Comparison of ENCODE assay signal across 3 worm cellular contexts in genomic region chrIII:1925048-1925537, ce11.
TF ChIP-seq lines count a peak whose summit lies in the region.

No protein-coding gene starts in this region.

TF ChIP-seq in whole organism, L1 larva, 84 proteins besides CTCF, POLR2A, EP300 and RAD21 (continued from another document and continues in another):
- TF ChIP-seq pax-3 (tag; optimal IDR thresholded peaks at IDR 0.05; lab: Kevin White, UChicago) (peak; percentile 94), nhr-76 (tag; optimal IDR thresholded peaks at IDR 0.05; lab: Kevin White, UChicago) (no peak), nhr-77 (tag; optimal IDR thresholded peaks at IDR 0.05; lab: Kevin White, UChicago) (peak; percentile 92), unc-30 (tag; optimal IDR thresholded peaks at IDR 0.05; lab: Kevin White, UChicago) (no peak), C34B4.2 (tag; optimal IDR thresholded peaks at IDR 0.05; lab: Kevin White, UChicago) (peak; percentile 47), unc-62 (GFP tag; optimal IDR thresholded peaks at IDR 0.05; lab: Kevin White, UChicago) (peak; percentile 81), ceh-82 (tag; optimal IDR thresholded peaks at IDR 0.05; lab: Kevin White, UChicago) (peak; percentile 87 to 91 (median 91)), fkh-8 (tag; optimal IDR thresholded peaks at IDR 0.05; lab: Kevin White, UChicago) (peak; percentile 96), egl-13 (tag; optimal IDR thresholded peaks at IDR 0.05; lab: Kevin White, UChicago) (peak; percentile 99), mdl-1 (tag; optimal IDR thresholded peaks at IDR 0.05; lab: Kevin White, UChicago) (peak; percentile 75 to 96), sup-37 (GFP tag; optimal IDR thresholded peaks at IDR 0.05; lab: Kevin White, UChicago) (peak; percentile 85), hpl-2 (GFP tag; optimal IDR thresholded peaks at IDR 0.05; lab: Kevin White, UChicago) (peak; percentile 40), F16B12.6 (tag; optimal IDR thresholded peaks at IDR 0.05; lab: Kevin White, UChicago) (peak; percentile 8), rnt-1 (tag; optimal IDR thresholded peaks at IDR 0.05; lab: Kevin White, UChicago) (peak; percentile 94), vab-15 (tag; optimal IDR thresholded peaks at IDR 0.05; lab: Kevin White, UChicago) (peak; percentile 71), skn-1 (tag; optimal IDR thresholded peaks at IDR 0.05; lab: Kevin White, UChicago) (peak; percentile 86), efl-1 (optimal IDR thresholded peaks at IDR 0.05; lab: Kevin White, UChicago) (peak; percentile 86 to 93), efl-1 (GFP tag; optimal IDR thresholded peaks at IDR 0.05 in 1 of 2; lab: Kevin White, UChicago) (peak; percentile 34 to 97), elt-3 (tag; optimal IDR thresholded peaks at IDR 0.05; lab: Kevin White, UChicago) (peak in 4 of 6 experiments; percentile 51 to 95 (median 72)), snpc-4 (tag; optimal IDR thresholded peaks at IDR 0.05; lab: Kevin White, UChicago) (peak; percentile 78), nhr-71 (tag; optimal IDR thresholded peaks at IDR 0.05; lab: Kevin White, UChicago) (peak; percentile 100), blmp-1 (tag; optimal IDR thresholded peaks at IDR 0.05; lab: Kevin White, UChicago) (peak; percentile 96), lin-35 (GFP tag; optimal IDR thresholded peaks at IDR 0.05; lab: Kevin White, UChicago) (peak; percentile 68 to 87), mep-1 (tag; optimal IDR thresholded peaks at IDR 0.05; lab: Kevin White, UChicago) (peak; percentile 82), Y116A8C.19 (tag; optimal IDR thresholded peaks at IDR 0.05; lab: Kevin White, UChicago; ENCODE audit: borderline replicate concordance) (no peak), alr-1 (tag; optimal IDR thresholded peaks at IDR 0.05; lab: Kevin White, UChicago; ENCODE audit: borderline replicate concordance) (no peak), dsc-1 (tag; optimal IDR thresholded peaks at IDR 0.05; lab: Kevin White, UChicago) (peak; percentile 98), nhr-84 (tag; optimal IDR thresholded peaks at IDR 0.05; lab: Kevin White, UChicago) (no peak), ztf-11 (tag; optimal IDR thresholded peaks at IDR 0.05; lab: Kevin White, UChicago) (peak in 1 of 2 experiments; percentile 89), ceh-88 (GFP tag; IDR thresholded peaks at IDR 0.05; lab: Robert Waterston, UW) (peak; percentile 91), egl-27 (tag; optimal IDR thresholded peaks at IDR 0.05; lab: Kevin White, UChicago) (peak; percentile 95 to 99), elt-2 (tag; optimal IDR thresholded peaks at IDR 0.05; lab: Kevin White, UChicago) (peak; percentile 99), mef-2 (tag; optimal IDR thresholded peaks at IDR 0.05; lab: Kevin White, UChicago) (peak; percentile 93), ces-1 (GFP tag; optimal IDR thresholded peaks at IDR 0.05; lab: Kevin White, UChicago) (no peak), fkh-10 (GFP tag; optimal IDR thresholded peaks at IDR 0.05; lab: Kevin White, UChicago) (peak; percentile 94), lin-39 (tag; optimal IDR thresholded peaks at IDR 0.05; lab: Kevin White, UChicago) (peak; percentile 89), lin-15B (tag; optimal IDR thresholded peaks at IDR 0.05; lab: Kevin White, UChicago) (peak; percentile 40), pag-3 (tag; optimal IDR thresholded peaks at IDR 0.05; lab: Kevin White, UChicago; ENCODE audit: borderline replicate concordance, insufficient read depth) (no peak), grh-1 (GFP tag; IDR thresholded peaks at IDR 0.05; lab: Robert Waterston, UW) (peak; percentile 93), dpl-1 (GFP tag; optimal IDR thresholded peaks at IDR 0.05; lab: Kevin White, UChicago) (peak; percentile 64 to 71 (median 70)), lsy-2 (tag; optimal IDR thresholded peaks at IDR 0.05; lab: Kevin White, UChicago) (peak; percentile 91 to 93), nhr-11 (tag; optimal IDR thresholded peaks at IDR 0.05; lab: Kevin White, UChicago) (peak; percentile 95), hlh-4 (tag; optimal IDR thresholded peaks at IDR 0.05; lab: Kevin White, UChicago) (peak; percentile 1)

TF ChIP-seq in whole organism, L3 larva, 47 proteins besides CTCF, POLR2A, EP300 and RAD21 (continued from another document):
- peak; percentile 98 for TF ChIP-seq jun-1 (tag; optimal IDR thresholded peaks at IDR 0.05; lab: Kevin White, UChicago)
- TF ChIP-seq ceh-28 (tag; optimal IDR thresholded peaks at IDR 0.05; lab: Kevin White, UChicago) = peak; percentile 92
- TF ChIP-seq zag-1 (tag; optimal IDR thresholded peaks at IDR 0.05; lab: Kevin White, UChicago) = peak; percentile 89
- TF ChIP-seq lin-15B (tag; optimal IDR thresholded peaks at IDR 0.05; lab: Kevin White, UChicago) = peak; percentile 58
- TF ChIP-seq nhr-43 (tag; optimal IDR thresholded peaks at IDR 0.05; lab: Kevin White, UChicago; ENCODE audit: poor library complexity, severe bottlenecking) = peak; percentile 99
- TF ChIP-seq nhr-237 (tag; optimal IDR thresholded peaks at IDR 0.05; lab: Kevin White, UChicago) = no peak
- TF ChIP-seq hmg-11 (tag; optimal IDR thresholded peaks at IDR 0.05; lab: Kevin White, UChicago) = peak; percentile 96
- peak; percentile 99 for TF ChIP-seq nhr-23 (tag; optimal IDR thresholded peaks at IDR 0.05; lab: Kevin White, UChicago)
- peak; percentile 55 for TF ChIP-seq nhr-76 (tag; optimal IDR thresholded peaks at IDR 0.05; lab: Kevin White, UChicago)
- TF ChIP-seq ceh-9 (tag; optimal IDR thresholded peaks at IDR 0.05; lab: Kevin White, UChicago) = no peak
- TF ChIP-seq unc-62 (GFP tag; optimal IDR thresholded peaks at IDR 0.05; lab: Kevin White, UChicago) = peak; percentile 99
- TF ChIP-seq lin-39 (tag; optimal IDR thresholded peaks at IDR 0.05; lab: Kevin White, UChicago) = peak; percentile 94
- no peak for TF ChIP-seq ceh-16 (tag; optimal IDR thresholded peaks at IDR 0.05; lab: Kevin White, UChicago)
- peak in 1 of 2 experiments; percentile 25 for TF ChIP-seq eor-1 (tag; optimal IDR thresholded peaks at IDR 0.05; lab: Kevin White, UChicago)
- TF ChIP-seq nhr-77 (tag; optimal IDR thresholded peaks at IDR 0.05; lab: Kevin White, UChicago) = peak; percentile 80
- peak; percentile 61 for TF ChIP-seq fkh-10 (GFP tag; optimal IDR thresholded peaks at IDR 0.05; lab: Kevin White, UChicago)
- peak; percentile 3 for TF ChIP-seq fkh-2 (tag; optimal IDR thresholded peaks at IDR 0.05; lab: Kevin White, UChicago)
- TF ChIP-seq fos-1 (tag; optimal IDR thresholded peaks at IDR 0.05; lab: Kevin White, UChicago) = peak; percentile 87
- TF ChIP-seq elt-2 (tag; optimal IDR thresholded peaks at IDR 0.05; lab: Kevin White, UChicago) = peak; percentile 97
- TF ChIP-seq egl-5 (tag; optimal IDR thresholded peaks at IDR 0.05; lab: Kevin White, UChicago) = peak; percentile 88
- TF ChIP-seq R02D3.7 (tag; optimal IDR thresholded peaks at IDR 0.05; lab: Kevin White, UChicago) = peak; percentile 80
- peak; percentile 93 for TF ChIP-seq mdl-1 (tag; optimal IDR thresholded peaks at IDR 0.05; lab: Kevin White, UChicago)
- peak; percentile 65 for TF ChIP-seq nhr-28 (tag; optimal IDR thresholded peaks at IDR 0.05; lab: Kevin White, UChicago)
- no peak for TF ChIP-seq ztf-11 (tag; optimal IDR thresholded peaks at IDR 0.05; lab: Kevin White, UChicago)
- TF ChIP-seq ceh-82 (tag; optimal IDR thresholded peaks at IDR 0.05; lab: Kevin White, UChicago) = peak; percentile 92
- peak; percentile 56 for TF ChIP-seq ama-1 (optimal IDR thresholded peaks at IDR 0.05; lab: Kevin White, UChicago)
- TF ChIP-seq pqm-1 (tag; optimal IDR thresholded peaks at IDR 0.05; lab: Kevin White, UChicago) = peak; percentile 97
- TF ChIP-seq daf-12 (tag; optimal IDR thresholded peaks at IDR 0.05; lab: Kevin White, UChicago) = peak; percentile 75

TF ChIP-seq in whole organism, young adult, 124 proteins besides CTCF, POLR2A, EP300 and RAD21 (continued from another document and continues in another):
- TF ChIP-seq lin-26 (GFP tag; IDR thresholded peaks at IDR 0.05; lab: Robert Waterston, UW) (0 out of 2 replicates have a peak, but pooled peaks have one; percentile 77), F10E7.11 (tag; optimal IDR thresholded peaks at IDR 0.05; lab: Kevin White, UChicago) (no peak), cebp-2 (GFP tag; IDR thresholded peaks at IDR 0.05; lab: Robert Waterston, UW) (no peak), unc-62 (GFP tag; optimal IDR thresholded peaks at IDR 0.05; lab: Kevin White, UChicago) (peak; percentile 45), egrh-3 (GFP tag; IDR thresholded peaks at IDR 0.05; lab: Robert Waterston, UW) (peak; percentile 61), F49E8.2 (tag; optimal IDR thresholded peaks at IDR 0.05; lab: Kevin White, UChicago; ENCODE audit: insufficient read depth) (no peak), hsf-1 (GFP tag; IDR thresholded peaks at IDR 0.05; lab: Robert Waterston, UW) (no peak), hlh-12 (tag; optimal IDR thresholded peaks at IDR 0.05; lab: Kevin White, UChicago) (no peak), rec-8 (tag; optimal IDR thresholded peaks at IDR 0.05; lab: Kevin White, UChicago) (no peak), Y95B8A.8 (GFP tag; IDR thresholded peaks at IDR 0.05; lab: Robert Waterston, UW) (no peak), K11D2.4 (GFP tag; IDR thresholded peaks at IDR 0.05; lab: Robert Waterston, UW) (peak; percentile 91), ztf-6 (GFP tag; IDR thresholded peaks at IDR 0.05; lab: Robert Waterston, UW) (no peak), attf-3 (GFP tag; conservative IDR thresholded peaks at IDR 0.05; lab: Robert Waterston, UW) (no peak), fkh-3 (tag; optimal IDR thresholded peaks at IDR 0.05; lab: Kevin White, UChicago) (no peak), ztf-25 (GFP tag; IDR thresholded peaks at IDR 0.05; lab: Robert Waterston, UW) (no peak), Y79H2A.3 (GFP tag; conservative IDR thresholded peaks at IDR 0.05; lab: Robert Waterston, UW) (no peak), xnd-1 (tag; optimal IDR thresholded peaks at IDR 0.05; lab: Kevin White, UChicago) (no peak), F37B4.10 (GFP tag; IDR thresholded peaks at IDR 0.05; lab: Robert Waterston, UW) (0 out of 2 replicates have a peak, but pooled peaks have one; percentile 76), bed-2 (GFP tag; IDR thresholded peaks at IDR 0.05; lab: Robert Waterston, UW) (no peak), K12H6.12 (tag; optimal IDR thresholded peaks at IDR 0.05; lab: Kevin White, UChicago) (peak; percentile 93), zim-3 (tag; optimal IDR thresholded peaks at IDR 0.05; lab: Kevin White, UChicago) (no peak), lin-40 (tag; optimal IDR thresholded peaks at IDR 0.05; lab: Kevin White, UChicago) (peak; percentile 98), nfyb-1 (GFP tag; IDR thresholded peaks at IDR 0.05; lab: Robert Waterston, UW) (peak; percentile 94), tlf-1 (GFP tag; optimal IDR thresholded peaks at IDR 0.05; lab: Kevin White, UChicago) (peak; percentile 91), hrde-1 (tag; optimal IDR thresholded peaks at IDR 0.05; lab: Kevin White, UChicago; ENCODE audit: borderline replicate concordance) (no peak), dpl-1 (GFP tag; optimal IDR thresholded peaks at IDR 0.05; lab: Kevin White, UChicago) (no peak), ztf-28 (GFP tag; IDR thresholded peaks at IDR 0.05; lab: Robert Waterston, UW) (no peak), attf-6 (GFP tag; IDR thresholded peaks at IDR 0.05; lab: Robert Waterston, UW) (no peak), madf-10 (tag; optimal IDR thresholded peaks at IDR 0.05; lab: Kevin White, UChicago) (peak; percentile 94), F33H1.4 (GFP tag; IDR thresholded peaks at IDR 0.05; lab: Robert Waterston, UW) (no peak), hmg-1.2 (GFP tag; IDR thresholded peaks at IDR 0.05; lab: Robert Waterston, UW) (peak; percentile 79), sptf-2 (GFP tag; optimal IDR thresholded peaks at IDR 0.05; lab: Kevin White, UChicago) (no peak), nfya-1 (tag; optimal IDR thresholded peaks at IDR 0.05; lab: Kevin White, UChicago; ENCODE audit: borderline replicate concordance, insufficient read depth) (no peak), pha-4 (tag; optimal IDR thresholded peaks at IDR 0.05; lab: Kevin White, UChicago) (peak; percentile 88), die-1 (tag; optimal IDR thresholded peaks at IDR 0.05; lab: Kevin White, UChicago) (peak; percentile 79), snpc-3.4 (tag; optimal IDR thresholded peaks at IDR 0.05; lab: Kevin White, UChicago) (no peak), lag-1 (GFP tag; IDR thresholded peaks at IDR 0.05; lab: Robert Waterston, UW) (peak; percentile 80; the same call in 1 of the 2 replicates), lir-1 (GFP tag; conservative IDR thresholded peaks at IDR 0.05; lab: Robert Waterston, UW) (no peak; the same call in 1 of the 2 replicates), F55B11.4 (tag; optimal IDR thresholded peaks at IDR 0.05; lab: Kevin White, UChicago; ENCODE audit: borderline replicate concordance, insufficient read depth) (no peak), let-607 (tag; optimal IDR thresholded peaks at IDR 0.05; lab: Kevin White, UChicago) (peak; percentile 69 to 89), somi-1 (GFP tag; optimal IDR thresholded peaks at IDR 0.05; lab: Kevin White, UChicago) (peak; percentile 99), F39B2.1 (GFP tag; IDR thresholded peaks at IDR 0.05; lab: Robert Waterston, UW) (no peak), rpc-1 (optimal IDR thresholded peaks at IDR 0.05; lab: Kevin White, UChicago) (no peak), rpc-1 (tag; optimal IDR thresholded peaks at IDR 0.05; lab: Kevin White, UChicago) (no peak), lin-54 (GFP tag; optimal IDR thresholded peaks at IDR 0.05; lab: Kevin White, UChicago) (peak; percentile 44), snpc-1.3 (tag; optimal IDR thresholded peaks at IDR 0.05; lab: Kevin White, UChicago; ENCODE audit: insufficient read depth) (no peak), egl-18 (GFP tag; IDR thresholded peaks at IDR 0.05; lab: Robert Waterston, UW) (no peak), F57C9.4 (tag; optimal IDR thresholded peaks at IDR 0.05; lab: Kevin White, UChicago) (no peak), ama-1 (optimal IDR thresholded peaks at IDR 0.05; lab: Kevin White, UChicago) (no peak), ama-1 (GFP tag; optimal IDR thresholded peaks at IDR 0.05; lab: Kevin White, UChicago) (no peak), C17E4.6 (GFP tag; IDR thresholded peaks at IDR 0.05; lab: Robert Waterston, UW) (no peak), D2030.7 (GFP tag; IDR thresholded peaks at IDR 0.05; lab: Robert Waterston, UW) (no peak), mes-4 (tag; optimal IDR thresholded peaks at IDR 0.05; lab: Kevin White, UChicago) (no peak), unc-130 (GFP tag; optimal IDR thresholded peaks at IDR 0.05; lab: Kevin White, UChicago) (no peak), C06A6.2 (GFP tag; conservative IDR thresholded peaks at IDR 0.05; lab: Robert Waterston, UW) (peak; percentile 93), nhr-80 (tag; optimal IDR thresholded peaks at IDR 0.05; lab: Kevin White, UChicago) (peak; percentile 100), mxl-1 (tag; optimal IDR thresholded peaks at IDR 0.05; lab: Kevin White, UChicago) (no peak), rcor-1 (GFP tag; IDR thresholded peaks at IDR 0.05; lab: Robert Waterston, UW) (peak; percentile 28; the same call in 1 of the 2 replicates), ceh-100 (GFP tag; IDR thresholded peaks at IDR 0.05; lab: Robert Waterston, UW) (no peak), Y67H2A.10 (GFP tag; conservative IDR thresholded peaks at IDR 0.05; lab: Robert Waterston, UW) (no peak), F52B5.7 (tag; optimal IDR thresholded peaks at IDR 0.05; lab: Kevin White, UChicago) (peak; percentile 37), Y53F4B.3 (GFP tag; IDR thresholded peaks at IDR 0.05; lab: Robert Waterston, UW) (no peak), mcd-1 (GFP tag; IDR thresholded peaks at IDR 0.05; lab: Robert Waterston, UW) (peak; percentile 82), ceh-27 (GFP tag; optimal IDR thresholded peaks at IDR 0.05; lab: Kevin White, UChicago) (peak; percentile 86), snpc-4 (GFP tag; optimal IDR thresholded peaks at IDR 0.05; lab: Kevin White, UChicago) (peak; percentile 62), snpc-4 (tag; optimal IDR thresholded peaks at IDR 0.05; lab: Kevin White, UChicago) (peak; percentile 13 to 77 (median 69)), aptf-3 (GFP tag; IDR thresholded peaks at IDR 0.05; lab: Robert Waterston, UW) (no peak), madf-3 (GFP tag; IDR thresholded peaks at IDR 0.05; lab: Robert Waterston, UW) (no peak), tbp1 (GFP tag; optimal IDR thresholded peaks at IDR 0.05; lab: Kevin White, UChicago) (peak; percentile 62), nhr-179 (tag; optimal IDR thresholded peaks at IDR 0.05; lab: Kevin White, UChicago) (no peak)
